Fruit fly (Drosophila melanogaster): ENCODE results near the gene CG32686.

The CG32686 gene

dm6 chrX:10384947-10385346 lies 9.8 kb upstream of the CG32686 start:
- TF ChIP-seq eg (GFP tag; IDR thresholded peaks at IDR 0.05) (no peak), Smox (GFP tag; optimal IDR thresholded peaks at IDR 0.05) (no peak), CG8119 (GFP tag; IDR thresholded peaks at IDR 0.05) (no peak), vri (GFP tag; optimal IDR thresholded peaks at IDR 0.05) (no peak), achi (GFP tag; optimal IDR thresholded peaks at IDR 0.05) (no peak), ss (GFP tag; optimal IDR thresholded peaks at IDR 0.05) (no peak), CG1621 (tag; optimal IDR thresholded peaks at IDR 0.05) (peak; percentile 11), Ets21C (GFP tag; optimal IDR thresholded peaks at IDR 0.05) (no peak), dsx (GFP tag; optimal IDR thresholded peaks at IDR 0.05; ENCODE audit: poor library complexity, severe bottlenecking) (no peak), Eip78C (GFP tag) (peak; percentile 15), fkh (GFP tag; optimal IDR thresholded peaks at IDR 0.05) (peak; percentile 75), cyc (GFP tag; optimal IDR thresholded peaks at IDR 0.05) (no peak), fd85E (GFP tag; optimal IDR thresholded peaks at IDR 0.05) (no peak), Hr38 (GFP tag; optimal IDR thresholded peaks at IDR 0.05) (no peak)

dm6 chrX:10381252-10381651 lies 6.1 kb upstream of the CG32686 start, which contains the start of gene CG32681:
Gene CG32681 (minus strand): TSS chrX:10381352.
- TF ChIP-seq CG16779 (tag; optimal IDR thresholded peaks at IDR 0.05) (no peak), CG32006 (GFP tag; optimal IDR thresholded peaks at IDR 0.05) (no peak), Ets96B (tag; optimal IDR thresholded peaks at IDR 0.05) (no peak), ss (GFP tag; optimal IDR thresholded peaks at IDR 0.05) (no peak), acj6 (GFP tag; optimal IDR thresholded peaks at IDR 0.05) (no peak), vri (GFP tag; optimal IDR thresholded peaks at IDR 0.05) (no peak), topi (GFP tag; optimal IDR thresholded peaks at IDR 0.05) (no peak), salr (GFP tag; optimal IDR thresholded peaks at IDR 0.05) (no peak), CG6163 (GFP tag; IDR thresholded peaks at IDR 0.05) (no peak), CG6808 (GFP tag; optimal IDR thresholded peaks at IDR 0.05) (no peak), dsx (GFP tag; optimal IDR thresholded peaks at IDR 0.05; ENCODE audit: poor library complexity, severe bottlenecking) (no peak), CG3032 (tag; optimal IDR thresholded peaks at IDR 0.05) (no peak), Smox (GFP tag; optimal IDR thresholded peaks at IDR 0.05) (no peak), Ets21C (GFP tag; optimal IDR thresholded peaks at IDR 0.05) (no peak), Sox15 (GFP tag; optimal IDR thresholded peaks at IDR 0.05) (no peak), Gug (GFP tag; IDR thresholded peaks at IDR 0.05) (no peak)

dm6 chrX:10370201-10371038 lies 4.7 kb downstream of the CG32686 start:
- TF ChIP-seq CG6276 (GFP tag; optimal IDR thresholded peaks at IDR 0.05) = no peak
- peak; percentile 90 for TF ChIP-seq svp (GFP tag)
- no peak for TF ChIP-seq CG3919 (GFP tag; optimal IDR thresholded peaks at IDR 0.05)

- TF ChIP-seq vri (GFP tag; optimal IDR thresholded peaks at IDR 0.05) = peak; percentile 48
- no peak for TF ChIP-seq CG11294 (GFP tag; IDR thresholded peaks at IDR 0.05)
Measured at dm6 chrX:10369763-10370162, 5.4 kb downstream of the CG32686 start.

- TF ChIP-seq Met (GFP tag; optimal IDR thresholded peaks at IDR 0.05) (no peak), CG9139 (GFP tag; optimal IDR thresholded peaks at IDR 0.05) (no peak), dac (GFP tag; optimal IDR thresholded peaks at IDR 0.05) (no peak), CG11762 (GFP tag; optimal IDR thresholded peaks at IDR 0.05; ENCODE audit: insufficient read depth) (no peak), CG31627 (GFP tag; optimal IDR thresholded peaks at IDR 0.05) (no peak), fd59A (GFP tag; optimal IDR thresholded peaks at IDR 0.05) (no peak), Sox15 (GFP tag; optimal IDR thresholded peaks at IDR 0.05) (no peak), esn (GFP tag; optimal IDR thresholded peaks at IDR 0.05) (no peak), CG15336 (GFP tag; IDR thresholded peaks at IDR 0.05) (no peak), fkh (GFP tag; optimal IDR thresholded peaks at IDR 0.05) (no peak), fd85E (GFP tag; optimal IDR thresholded peaks at IDR 0.05) (no peak), Eip78C (GFP tag) (no peak), acj6 (GFP tag; optimal IDR thresholded peaks at IDR 0.05) (no peak), CG16779 (tag; optimal IDR thresholded peaks at IDR 0.05) (no peak), pdm3 (GFP tag; optimal IDR thresholded peaks at IDR 0.05) (no peak), salr (GFP tag; optimal IDR thresholded peaks at IDR 0.05) (no peak)
Measured at dm6 chrX:10369315-10369714, 5.8 kb downstream of the CG32686 start.
